Worm (Caenorhabditis elegans): Measurements from ENCODE around the gene srw-122.

srw-122 gene

ce11 chrV:2992060-2992459 lies 40.1 kb upstream of the srw-122 start:
- TF ChIP-seq ceh-34 (tag; optimal IDR thresholded peaks at IDR 0.05), result no peak
- TF ChIP-seq ztf-16 (tag; optimal IDR thresholded peaks at IDR 0.05), result no peak
- no peak for TF ChIP-seq nfya-1 (tag; optimal IDR thresholded peaks at IDR 0.05)
- no peak for TF ChIP-seq gmeb-2 (tag; optimal IDR thresholded peaks at IDR 0.05)
- no peak for TF ChIP-seq unc-3 (GFP tag; conservative IDR thresholded peaks at IDR 0.05)
- no peak for TF ChIP-seq unc-3 (tag; optimal IDR thresholded peaks at IDR 0.05)
- no peak for TF ChIP-seq Y22D7AL.16 (tag; optimal IDR thresholded peaks at IDR 0.05)
- TF ChIP-seq zip-5 (tag; optimal IDR thresholded peaks at IDR 0.05), result no peak
- TF ChIP-seq elt-2 (tag; optimal IDR thresholded peaks at IDR 0.05), result no peak
- no peak for TF ChIP-seq tbx-2 (tag; optimal IDR thresholded peaks at IDR 0.05)
- TF ChIP-seq fax-1 (tag; optimal IDR thresholded peaks at IDR 0.05), result no peak
- no peak for TF ChIP-seq pha-4 (tag; optimal IDR thresholded peaks at IDR 0.05)
- TF ChIP-seq fkh-6 (tag; optimal IDR thresholded peaks at IDR 0.05), result no peak
- no peak for TF ChIP-seq tbx-7 (tag; optimal IDR thresholded peaks at IDR 0.05)
- no peak for TF ChIP-seq C08G9.2 (tag; optimal IDR thresholded peaks at IDR 0.05)
- TF ChIP-seq pha-2 (tag; optimal IDR thresholded peaks at IDR 0.05), result no peak
- TF ChIP-seq ceh-6 (GFP tag; optimal IDR thresholded peaks at IDR 0.05), result no peak

- no peak for TF ChIP-seq ceh-34 (tag; optimal IDR thresholded peaks at IDR 0.05)
- TF ChIP-seq elt-4 (tag; optimal IDR thresholded peaks at IDR 0.05), result no peak
- no peak for TF ChIP-seq ref-2 (tag; optimal IDR thresholded peaks at IDR 0.05)
- no peak for TF ChIP-seq nfya-1 (tag; optimal IDR thresholded peaks at IDR 0.05)
- no peak for TF ChIP-seq hlh-8 (tag; optimal IDR thresholded peaks at IDR 0.05)
- no peak for TF ChIP-seq F13H6.1 (tag; optimal IDR thresholded peaks at IDR 0.05)
- no peak for TF ChIP-seq lim-6 (tag; optimal IDR thresholded peaks at IDR 0.05)
- no peak for TF ChIP-seq unc-55 (GFP tag; optimal IDR thresholded peaks at IDR 0.05)
- no peak for TF ChIP-seq mec-3 (tag; optimal IDR thresholded peaks at IDR 0.05; ENCODE audit: borderline replicate concordance)
- no peak for TF ChIP-seq unc-42 (tag; optimal IDR thresholded peaks at IDR 0.05)
- no peak for TF ChIP-seq ama-1 (optimal IDR thresholded peaks at IDR 0.05)
- no peak for TF ChIP-seq ceh-14 (tag; optimal IDR thresholded peaks at IDR 0.05)
- TF ChIP-seq eyg-1 (tag; optimal IDR thresholded peaks at IDR 0.05), result no peak
- TF ChIP-seq unc-86 (tag; optimal IDR thresholded peaks at IDR 0.05), result no peak
- TF ChIP-seq ceh-48 (tag; optimal IDR thresholded peaks at IDR 0.05), result no peak
- TF ChIP-seq tbx-2 (tag; optimal IDR thresholded peaks at IDR 0.05), result no peak
- no peak for TF ChIP-seq ceh-30 (tag; optimal IDR thresholded peaks at IDR 0.05)
- no peak for TF ChIP-seq syd-9 (tag; optimal IDR thresholded peaks at IDR 0.05)
Measured at ce11 chrV:2991485-2991884, 39.5 kb upstream of the srw-122 start, which contains the start of gene srw-121. TSS of gene srw-121 (minus strand) at chrV:2991585.

- TF ChIP-seq ceh-2 (tag; optimal IDR thresholded peaks at IDR 0.05), result no peak
- no peak for TF ChIP-seq hlh-30 (tag; optimal IDR thresholded peaks at IDR 0.05; ENCODE audit: insufficient read depth)
- no peak for TF ChIP-seq mec-3 (tag; optimal IDR thresholded peaks at IDR 0.05; ENCODE audit: borderline replicate concordance)
- no peak for TF ChIP-seq ceh-48 (tag; optimal IDR thresholded peaks at IDR 0.05)
- TF ChIP-seq unc-3 (GFP tag; conservative IDR thresholded peaks at IDR 0.05), result no peak
- TF ChIP-seq unc-3 (tag; optimal IDR thresholded peaks at IDR 0.05), result no peak
Measured at ce11 chrV:2987407-2987806, 35.4 kb upstream of the srw-122 start, which contains the start of gene srh-85. TSS of gene srh-85 (minus strand) at chrV:2987507.

- TF ChIP-seq hlh-13 (GFP tag; optimal IDR thresholded peaks at IDR 0.05) (no peak), ceh-34 (tag; optimal IDR thresholded peaks at IDR 0.05) (no peak), ttx-3 (tag; optimal IDR thresholded peaks at IDR 0.05) (no peak)
Measured at ce11 chrV:2985309-2985708, 33.3 kb upstream of the srw-122 start, which contains the start of gene srw-139. TSS of gene srw-139 (minus strand) at chrV:2985409.

ce11 chrV:2983351-2983750 lies 31.3 kb upstream of the srw-122 start, which contains the start of gene srw-117:
TSS of gene srw-117 (minus strand) at chrV:2983451.
- TF ChIP-seq T23F11.4 (GFP tag; optimal IDR thresholded peaks at IDR 0.05) (no peak), che-1 (tag; optimal IDR thresholded peaks at IDR 0.05) (no peak), hlh-15 (tag; optimal IDR thresholded peaks at IDR 0.05) (no peak), ref-2 (tag; optimal IDR thresholded peaks at IDR 0.05) (no peak), hlh-8 (tag; optimal IDR thresholded peaks at IDR 0.05) (no peak), sdc-2 (tag; optimal IDR thresholded peaks at IDR 0.05) (no peak), pros-1 (tag; optimal IDR thresholded peaks at IDR 0.05) (no peak), unc-3 (GFP tag; conservative IDR thresholded peaks at IDR 0.05) (no peak), unc-3 (tag; optimal IDR thresholded peaks at IDR 0.05) (no peak), elt-2 (tag; optimal IDR thresholded peaks at IDR 0.05) (no peak), ceh-6 (GFP tag; optimal IDR thresholded peaks at IDR 0.05) (no peak), madf-2 (tag; optimal IDR thresholded peaks at IDR 0.05) (no peak), mec-3 (tag; optimal IDR thresholded peaks at IDR 0.05; ENCODE audit: borderline replicate concordance) (no peak), tbx-7 (tag; optimal IDR thresholded peaks at IDR 0.05) (no peak), unc-55 (GFP tag; optimal IDR thresholded peaks at IDR 0.05) (no peak), sox-2 (GFP tag; IDR thresholded peaks at IDR 0.05) (no peak), eyg-1 (tag; optimal IDR thresholded peaks at IDR 0.05) (no peak), lim-6 (tag; optimal IDR thresholded peaks at IDR 0.05) (no peak), ceh-14 (tag; optimal IDR thresholded peaks at IDR 0.05) (no peak), pag-3 (tag; optimal IDR thresholded peaks at IDR 0.05; ENCODE audit: borderline replicate concordance) (no peak), dve-1 (tag; optimal IDR thresholded peaks at IDR 0.05) (no peak)

All from whole organism, late embryonic.